Worm (Caenorhabditis elegans): ENCODE data around the gene cyh-1.

The cyh-1 gene

ce11 chrII:3520988-3521850 is 16.4 kb downstream of the cyh-1 start, which contains the start of gene W09G10.9:
Gene W09G10.9, plus strand, starts transcription at chrII:3521800.
- TF ChIP-seq him-1 (tag; optimal IDR thresholded peaks at IDR 0.05): no peak
- no peak for TF ChIP-seq dao-5 (tag; optimal IDR thresholded peaks at IDR 0.05)
- TF ChIP-seq W03F9.2 (tag; optimal IDR thresholded peaks at IDR 0.05): no peak

ce11 chrII:3523547-3523946 is 18.7 kb downstream of the cyh-1 start:
- TF ChIP-seq W03F9.2 (tag; optimal IDR thresholded peaks at IDR 0.05) (peak; percentile 10), him-1 (tag; optimal IDR thresholded peaks at IDR 0.05) (peak; percentile 51)

- TF ChIP-seq dao-5 (tag; optimal IDR thresholded peaks at IDR 0.05) (no peak), W03F9.2 (tag; optimal IDR thresholded peaks at IDR 0.05) (no peak), him-1 (tag; optimal IDR thresholded peaks at IDR 0.05) (no peak)
Measured at ce11 chrII:3524097-3524496, 19.3 kb downstream of the cyh-1 start, which contains the start of gene col-72. Gene col-72, minus strand, starts transcription at chrII:3524197.

DNA sequence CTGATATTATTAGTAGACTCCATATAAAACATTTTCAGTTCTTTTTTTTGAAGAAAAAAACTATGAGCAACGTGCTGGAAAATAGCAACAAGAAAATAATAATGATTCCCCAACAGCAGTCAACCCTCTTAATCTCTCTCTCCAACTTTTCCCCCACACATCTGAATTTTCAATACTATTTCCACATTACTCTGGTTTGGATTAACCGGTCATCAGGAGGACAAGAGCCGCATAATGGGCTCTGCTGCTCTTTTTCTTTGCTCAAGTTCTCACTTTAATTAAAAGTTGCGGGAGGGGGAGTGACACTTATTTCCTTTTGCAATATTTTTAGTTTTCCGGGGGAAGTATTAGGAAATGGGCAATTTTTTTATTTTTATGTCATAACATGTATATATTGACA is 22.6 kb downstream of the cyh-1 start:
- no peak for TF ChIP-seq dao-5 (tag; optimal IDR thresholded peaks at IDR 0.05)
- TF ChIP-seq him-1 (tag; optimal IDR thresholded peaks at IDR 0.05): no peak
- no peak for TF ChIP-seq W03F9.2 (tag; optimal IDR thresholded peaks at IDR 0.05)

DNA sequence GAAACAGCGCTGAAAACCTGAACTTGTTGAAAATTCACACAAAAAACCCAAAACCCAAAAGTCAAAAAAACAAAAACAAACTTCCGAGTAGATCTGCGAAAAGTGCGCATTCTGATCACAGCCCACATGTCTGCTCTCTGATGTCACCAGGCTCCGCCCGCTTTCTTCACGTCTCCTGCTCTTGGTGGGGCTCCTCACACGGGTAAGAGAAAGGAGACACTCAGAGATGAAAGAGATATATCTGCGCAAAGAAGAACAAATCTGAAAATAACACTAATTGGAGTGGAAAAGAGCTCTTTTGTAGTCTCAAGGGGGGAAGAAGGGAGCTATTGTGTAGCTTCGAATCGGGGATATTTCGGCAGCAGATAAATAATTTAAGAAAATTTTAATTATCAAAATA is 23.4 kb downstream of the cyh-1 start, which contains the start of gene ncs-6:
TSS of gene ncs-6 (minus strand) at position 261 of the 400 bp plus-strand sequence.
- TF ChIP-seq him-1 (tag; optimal IDR thresholded peaks at IDR 0.05): no peak
- no peak for TF ChIP-seq W03F9.2 (tag; optimal IDR thresholded peaks at IDR 0.05)
- TF ChIP-seq dao-5 (tag; optimal IDR thresholded peaks at IDR 0.05): no peak

DNA sequence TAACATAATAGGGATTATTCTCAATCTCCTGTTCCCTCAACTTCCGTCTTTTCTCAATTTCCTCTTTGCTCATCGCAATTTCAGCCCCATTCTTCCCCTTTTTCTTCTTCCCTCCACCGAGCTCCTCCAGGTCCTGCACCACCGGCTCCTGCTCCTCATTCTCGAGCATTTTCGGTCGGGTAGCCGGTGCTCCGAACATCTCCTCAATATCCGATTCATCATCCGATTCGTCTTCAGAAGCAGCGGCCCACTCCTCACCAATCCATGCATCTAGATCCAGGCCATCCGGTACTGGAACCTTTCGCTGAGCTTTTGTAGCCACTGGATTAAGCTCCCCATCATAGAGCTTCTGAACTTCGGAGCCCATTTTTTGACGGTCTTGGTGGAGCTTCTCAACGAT is 35.3 kb downstream of the cyh-1 start:
- TF ChIP-seq W03F9.2 (tag; optimal IDR thresholded peaks at IDR 0.05): no peak
- TF ChIP-seq him-1 (tag; optimal IDR thresholded peaks at IDR 0.05): no peak
- no peak for TF ChIP-seq dao-5 (tag; optimal IDR thresholded peaks at IDR 0.05)

DNA sequence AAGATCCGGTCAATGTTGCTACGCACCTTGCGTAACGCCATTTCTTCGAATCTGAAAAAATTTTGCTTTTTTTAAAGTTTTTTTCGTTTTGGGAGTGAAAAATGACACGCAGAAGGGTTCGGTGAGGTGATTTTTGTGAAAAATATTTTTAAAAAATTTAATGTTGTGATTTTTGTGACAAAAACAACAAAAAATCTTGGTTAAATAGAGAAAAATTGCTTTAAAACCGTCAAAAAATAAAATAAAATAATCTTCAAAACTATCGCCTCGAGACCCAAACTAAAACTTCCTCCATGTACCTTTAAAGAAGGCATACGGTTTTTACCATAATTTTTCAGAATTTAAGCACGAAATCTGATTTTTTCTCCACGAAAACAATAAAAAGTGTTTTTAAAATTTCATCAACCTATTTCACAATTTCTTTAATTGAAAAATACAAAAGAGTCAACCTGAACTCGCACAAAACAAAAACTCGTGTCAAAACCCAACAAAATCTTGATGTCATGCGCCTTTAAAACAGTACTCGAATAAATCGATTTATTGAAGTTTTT is 41.6 kb downstream of the cyh-1 start, which contains the start of gene apd-3:
TSS of gene apd-3 (minus strand) at position 51 of the 551 bp plus-strand sequence.
- TF ChIP-seq W03F9.2 (tag; optimal IDR thresholded peaks at IDR 0.05) (no peak), dao-5 (tag; optimal IDR thresholded peaks at IDR 0.05) (no peak), him-1 (tag; optimal IDR thresholded peaks at IDR 0.05) (no peak)

ce11 chrII:3547282-3547681 is 42.5 kb downstream of the cyh-1 start:
- no peak for TF ChIP-seq W03F9.2 (tag; optimal IDR thresholded peaks at IDR 0.05)
- peak; percentile 3 for TF ChIP-seq him-1 (tag; optimal IDR thresholded peaks at IDR 0.05)

DNA sequence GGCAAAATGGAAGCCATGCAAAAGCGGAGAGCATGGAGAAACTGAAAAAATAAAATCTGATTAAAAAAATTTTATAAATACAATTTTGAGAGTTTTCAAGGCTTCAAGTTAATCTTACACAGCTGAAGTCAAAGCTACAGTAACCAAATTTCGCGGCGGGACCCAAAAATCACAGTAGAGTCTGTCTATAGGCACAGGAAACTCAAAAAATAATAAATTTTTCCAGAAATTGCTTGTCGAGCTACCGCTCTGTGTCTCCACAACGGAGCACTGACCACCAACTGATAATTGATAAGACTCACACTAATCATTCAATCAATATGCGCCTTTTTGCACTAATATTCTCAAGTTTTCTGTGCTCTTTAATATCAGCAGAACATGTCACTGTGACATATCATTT is 45.5 kb downstream of the cyh-1 start, which contains the start of gene W10G11.19:
TSS of gene W10G11.19 (plus strand) at position 301 of the 400 bp plus-strand sequence.
- no peak for TF ChIP-seq dao-5 (tag; optimal IDR thresholded peaks at IDR 0.05)
- TF ChIP-seq him-1 (tag; optimal IDR thresholded peaks at IDR 0.05): no peak
- no peak for TF ChIP-seq W03F9.2 (tag; optimal IDR thresholded peaks at IDR 0.05)

DNA sequence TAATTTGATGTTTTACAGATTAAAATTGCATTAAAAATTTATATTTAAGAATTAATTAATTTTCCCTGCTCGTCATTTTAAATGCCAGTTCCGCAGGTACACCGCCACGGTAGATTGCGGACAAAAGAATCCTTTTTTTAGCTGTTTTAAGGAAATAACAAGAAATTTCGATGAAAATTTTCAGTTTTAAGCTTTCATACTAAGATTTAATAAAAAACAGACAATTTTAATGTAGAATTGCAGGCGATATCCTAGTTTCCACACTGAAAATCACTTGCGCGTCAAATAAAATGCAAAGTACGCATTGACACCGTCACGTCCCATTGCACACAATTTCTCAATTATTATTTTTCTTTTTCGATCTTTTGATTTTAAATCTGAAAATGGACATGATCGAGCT is 48.6 kb downstream of the cyh-1 start, which contains the start of gene dnc-3:
TSS of gene dnc-3 (plus strand) at position 272 of the 400 bp plus-strand sequence.
- TF ChIP-seq W03F9.2 (tag; optimal IDR thresholded peaks at IDR 0.05): peak; percentile 41
- TF ChIP-seq dao-5 (tag; optimal IDR thresholded peaks at IDR 0.05): no peak
- TF ChIP-seq him-1 (tag; optimal IDR thresholded peaks at IDR 0.05): no peak

DNA sequence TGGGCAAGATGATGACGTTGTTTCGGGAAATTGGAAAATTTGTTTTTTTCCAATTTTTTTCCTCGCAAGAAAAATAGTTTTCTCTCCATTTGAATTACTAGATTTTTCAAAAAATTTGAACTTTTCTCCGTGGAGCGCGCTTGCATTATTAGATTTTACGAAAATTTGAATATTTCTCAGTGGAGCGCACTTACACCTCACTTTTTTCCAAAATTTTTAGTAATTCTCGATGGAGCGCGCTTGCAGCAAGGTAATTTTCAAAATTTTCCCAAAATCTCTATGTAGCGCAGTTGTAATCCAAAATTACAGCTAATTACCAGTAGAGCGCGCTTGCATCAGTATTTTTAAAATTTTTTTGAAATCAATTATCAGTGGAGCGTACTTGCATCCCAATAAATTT is 49.9 kb downstream of the cyh-1 start:
- TF ChIP-seq dao-5 (tag; optimal IDR thresholded peaks at IDR 0.05) (no peak), him-1 (tag; optimal IDR thresholded peaks at IDR 0.05) (no peak), W03F9.2 (tag; optimal IDR thresholded peaks at IDR 0.05) (no peak)

DNA sequence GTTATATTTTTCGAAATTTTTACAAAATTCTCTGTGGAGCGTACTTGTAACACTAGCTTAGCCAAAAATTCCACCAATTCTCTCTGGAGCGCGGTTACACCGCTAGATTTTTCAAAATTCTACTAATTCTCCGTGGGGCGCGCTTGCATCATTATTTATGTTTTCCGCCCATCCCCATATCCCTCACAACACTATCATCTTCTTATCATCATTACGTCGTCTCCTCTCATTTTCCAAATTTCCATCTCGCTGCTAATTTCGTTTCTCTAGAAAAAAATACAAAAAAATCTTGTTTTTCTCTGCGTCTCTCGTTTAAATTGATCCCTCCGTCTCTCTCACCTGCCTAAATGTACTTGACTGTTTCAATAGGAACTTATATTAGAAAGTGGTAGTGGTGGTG is 50.5 kb downstream of the cyh-1 start:
- no peak for TF ChIP-seq W03F9.2 (tag; optimal IDR thresholded peaks at IDR 0.05)
- no peak for TF ChIP-seq him-1 (tag; optimal IDR thresholded peaks at IDR 0.05)
- TF ChIP-seq dao-5 (tag; optimal IDR thresholded peaks at IDR 0.05): no peak

- TF ChIP-seq dao-5 (tag; optimal IDR thresholded peaks at IDR 0.05): no peak
- no peak for TF ChIP-seq W03F9.2 (tag; optimal IDR thresholded peaks at IDR 0.05)
- no peak for TF ChIP-seq him-1 (tag; optimal IDR thresholded peaks at IDR 0.05)
Measured at ce11 chrII:3556584-3556983, 51.8 kb downstream of the cyh-1 start.

- no peak for TF ChIP-seq dao-5 (tag; optimal IDR thresholded peaks at IDR 0.05)
- no peak for TF ChIP-seq W03F9.2 (tag; optimal IDR thresholded peaks at IDR 0.05)
- no peak for TF ChIP-seq him-1 (tag; optimal IDR thresholded peaks at IDR 0.05)
Measured at ce11 chrII:3557417-3557816, 52.6 kb downstream of the cyh-1 start, which contains the start of gene lgc-45. Gene lgc-45, plus strand, starts transcription at chrII:3557472.
